Fruit fly (Drosophila melanogaster) whole organism, prepupa: ENCODE data around the gene Vha16-2.
A peak's percentile ranks its signal among the peaks of the same experiment; 100 is the strongest.

ENCODE experiments used
- Blimp-1 ChIP-seq: fragments of 200-800 bp; sonication (Bioruptor generic); optimal IDR thresholded peaks from 3 replicates; lab custom pipeline; 2017; ENCODE audit warnings: missing biosample characterization, missing genetic modification characterization, mild to moderate bottlenecking, moderate library complexity, missing genetic modification reagents
- CG10631 ChIP-seq: fragments of 200-800 bp; sonication (Bioruptor generic); optimal IDR thresholded peaks from 2 replicates; lab custom pipeline; 2016; ENCODE audit warnings: missing biosample characterization, missing genetic modification characterization
- CG11294 ChIP-seq: fragments of 200-800 bp; sonication (Bioruptor generic); IDR thresholded peaks from 2 replicates; pipeline ENCODE4 v1.3.6; 2022; ENCODE audit warnings: missing biosample characterization, missing genetic modification characterization
- CG11762 ChIP-seq: fragments of 200-800 bp; sonication (Bioruptor generic); optimal IDR thresholded peaks from 3 replicates; lab custom pipeline; 2016; ENCODE audit warnings: missing biosample characterization, missing genetic modification characterization; ENCODE audit not compliant: insufficient read depth
- CG15336 ChIP-seq: fragments of 200-800 bp; sonication (Bioruptor generic); IDR thresholded peaks from 2 replicates; pipeline ENCODE4 v1.3.6; 2022; ENCODE audit warnings: missing biosample characterization, missing genetic modification characterization
- CG3032 ChIP-seq: fragments of 200-800 bp; optimal IDR thresholded peaks from 2 replicates; lab custom pipeline; 2019; ENCODE audit warnings: missing biosample characterization, mild to moderate bottlenecking, missing genetic modification characterization, moderate library complexity
- CG31627 ChIP-seq: fragments of 200-800 bp; sonication (Bioruptor generic); optimal IDR thresholded peaks from 3 replicates; lab custom pipeline; 2016; ENCODE audit warnings: missing biosample characterization, missing genetic modification characterization
- CG34406 ChIP-seq: fragments of 200-800 bp; sonication (Bioruptor generic); optimal IDR thresholded peaks from 3 replicates; lab custom pipeline; 2016; ENCODE audit warnings: missing biosample characterization, missing genetic modification characterization
- CG6163 ChIP-seq: fragments of 200-800 bp; sonication (Bioruptor generic); IDR thresholded peaks from 3 replicates; pipeline ENCODE4 v1.3.6; 2022; ENCODE audit warnings: missing biosample characterization, missing genetic modification characterization
- CG6276 ChIP-seq: fragments of 200-800 bp; sonication (Bioruptor generic); optimal IDR thresholded peaks from 2 replicates; lab custom pipeline; 2017; ENCODE audit warnings: missing biosample characterization, mild to moderate bottlenecking, missing genetic modification characterization
- CG6792 ChIP-seq: fragments of 200-800 bp; sonication (Bioruptor generic); optimal IDR thresholded peaks from 3 replicates; lab custom pipeline; 2016; ENCODE audit warnings: missing biosample characterization, missing genetic modification characterization
- CG6808 ChIP-seq: fragments of 200-800 bp; sonication (Bioruptor generic); optimal IDR thresholded peaks from 3 replicates; lab custom pipeline; 2017; ENCODE audit warnings: missing biosample characterization, missing genetic modification characterization, mild to moderate bottlenecking, moderate library complexity, missing genetic modification reagents
- CG6854 ChIP-seq: fragments of 200-800 bp; sonication (Bioruptor generic); optimal IDR thresholded peaks from 2 replicates; lab custom pipeline; 2017; ENCODE audit warnings: missing biosample characterization, mild to moderate bottlenecking, missing genetic modification characterization
- CG7368 ChIP-seq: fragments of 200-800 bp; sonication (Bioruptor generic); optimal IDR thresholded peaks from 3 replicates; lab custom pipeline; 2016; ENCODE audit warnings: missing biosample characterization, missing genetic modification characterization
- CG8119 ChIP-seq: fragments of 200-800 bp; sonication (Bioruptor generic); IDR thresholded peaks from 3 replicates; pipeline ENCODE4 v1.3.6; 2022; ENCODE audit warnings: missing biosample characterization, missing genetic modification characterization
- CG8319 ChIP-seq: fragments of 200-800 bp; sonication (Bioruptor generic); optimal IDR thresholded peaks from 3 replicates; lab custom pipeline; 2016; ENCODE audit warnings: missing biosample characterization, missing genetic modification characterization
- CG8632 ChIP-seq: fragments of 200-800 bp; sonication (Bioruptor generic); optimal IDR thresholded peaks from 3 replicates; lab custom pipeline; 2016; ENCODE audit warnings: missing biosample characterization, missing genetic modification characterization
- CG9139 ChIP-seq: fragments of 200-800 bp; sonication (Bioruptor generic); optimal IDR thresholded peaks from 3 replicates; lab custom pipeline; 2017; ENCODE audit warnings: missing biosample characterization, mild to moderate bottlenecking, missing genetic modification characterization
- Eip93F ChIP-seq: fragments of 200-800 bp; sonication (Bioruptor generic); optimal IDR thresholded peaks from 2 replicates; lab custom pipeline; 2016; ENCODE audit warnings: missing biosample characterization, mild to moderate bottlenecking, missing genetic modification characterization
- Ets21C ChIP-seq: fragments of 200-800 bp; sonication (Bioruptor generic); optimal IDR thresholded peaks from 3 replicates; lab custom pipeline; 2016; ENCODE audit warnings: missing biosample characterization, missing genetic modification characterization
- Ets96B ChIP-seq: fragments of 200-800 bp; optimal IDR thresholded peaks from 2 replicates; lab custom pipeline; 2019; ENCODE audit warnings: missing biosample characterization, mild to moderate bottlenecking, missing genetic modification characterization, moderate library complexity
- Hr38 ChIP-seq: sonication (Bioruptor generic); optimal IDR thresholded peaks from 2 replicates; lab custom pipeline; 2016; ENCODE audit warnings: missing biosample characterization, missing genetic modification characterization
- Hr39 ChIP-seq: fragments of 200-800 bp; sonication (Bioruptor generic); optimal IDR thresholded peaks from 2 replicates; lab custom pipeline; 2016; ENCODE audit warnings: missing biosample characterization, missing genetic modification characterization
- Hr4 ChIP-seq: fragments of 200-800 bp; sonication (Bioruptor generic); optimal IDR thresholded peaks from 3 replicates; lab custom pipeline; 2016; ENCODE audit warnings: missing biosample characterization, missing genetic modification characterization
- Lpt ChIP-seq: fragments of 200-800 bp; sonication (Bioruptor generic); optimal IDR thresholded peaks from 3 replicates; lab custom pipeline; 2016; ENCODE audit warnings: missing biosample characterization, missing genetic modification characterization
- OdsH ChIP-seq: fragments of 200-800 bp; sonication (Bioruptor generic); optimal IDR thresholded peaks from 3 replicates; lab custom pipeline; 2016; ENCODE audit warnings: missing biosample characterization, missing genetic modification characterization
- Sox14 ChIP-seq: fragments of 200-800 bp; sonication (Bioruptor generic); optimal IDR thresholded peaks from 3 replicates; lab custom pipeline; 2016; ENCODE audit warnings: missing biosample characterization, missing genetic modification characterization
- Sox15 ChIP-seq: fragments of 200-800 bp; sonication (Bioruptor generic); optimal IDR thresholded peaks from 3 replicates; lab custom pipeline; 2016; ENCODE audit warnings: missing biosample characterization, missing genetic modification characterization
- achi ChIP-seq: fragments of 200-800 bp; sonication (Bioruptor generic); optimal IDR thresholded peaks from 3 replicates; lab custom pipeline; 2016; ENCODE audit warnings: missing biosample characterization, missing genetic modification characterization
- acj6 ChIP-seq: fragments of 200-800 bp; sonication (Bioruptor generic); optimal IDR thresholded peaks from 3 replicates; lab custom pipeline; 2016; ENCODE audit warnings: missing biosample characterization, missing genetic modification characterization
- cyc ChIP-seq: fragments of 200-800 bp; sonication (Bioruptor generic); optimal IDR thresholded peaks from 3 replicates; lab custom pipeline; 2016; ENCODE audit warnings: missing biosample characterization, missing genetic modification characterization
- eg ChIP-seq: fragments of 200-800 bp; sonication (Bioruptor generic); IDR thresholded peaks from 3 replicates; pipeline ENCODE4 v1.3.6; 2022; ENCODE audit warnings: missing biosample characterization, missing genetic modification characterization
- fd85E ChIP-seq: fragments of 200-800 bp; sonication (Bioruptor generic); optimal IDR thresholded peaks from 3 replicates; lab custom pipeline; 2016; ENCODE audit warnings: missing biosample characterization, missing genetic modification characterization
- fkh ChIP-seq: fragments of 200-800 bp; sonication (Bioruptor generic); optimal IDR thresholded peaks from 3 replicates; lab custom pipeline; 2017; ENCODE audit warnings: missing biosample characterization, mild to moderate bottlenecking, missing genetic modification characterization, moderate library complexity
- lz ChIP-seq: fragments of 200-800 bp; sonication (Bioruptor generic); optimal IDR thresholded peaks from 3 replicates; lab custom pipeline; 2016; ENCODE audit warnings: missing biosample characterization, missing genetic modification characterization
- net ChIP-seq: fragments of 200-800 bp; sonication (Bioruptor generic); optimal IDR thresholded peaks from 3 replicates; lab custom pipeline; 2016; ENCODE audit warnings: missing biosample characterization, missing genetic modification characterization
- salr ChIP-seq, 2 experiments: fragments of 200-800 bp; sonication (Bioruptor generic); optimal IDR thresholded peaks; 3 replicates each; lab custom pipeline; 2016 to 2018; ENCODE audit warnings: missing biosample characterization in 2 of 2, missing genetic modification characterization in 2 of 2, mild to moderate bottlenecking in 1 of 2
- spab ChIP-seq: fragments of 200-800 bp; sonication (Bioruptor generic); optimal IDR thresholded peaks from 2 replicates; lab custom pipeline; 2017; ENCODE audit warnings: missing biosample characterization, mild to moderate bottlenecking, missing genetic modification characterization, missing genetic modification reagents
- ss ChIP-seq, 2 experiments: fragments of 200-800 bp; sonication (Bioruptor generic); optimal IDR thresholded peaks; 2 replicates in 1 of 2; 3 replicates in 1 of 2; lab custom pipeline; 2017 to 2018; ENCODE audit warnings: mild to moderate bottlenecking in 2 of 2, missing biosample characterization in 2 of 2, missing genetic modification characterization in 2 of 2, moderate library complexity in 1 of 2
- svp ChIP-seq: fragments of 200-800 bp; sonication (Bioruptor generic); peaks from one replicate; lab custom pipeline; 2016; ENCODE audit warnings: missing biosample characterization, missing genetic modification characterization
- topi ChIP-seq: fragments of 200-800 bp; sonication (Bioruptor generic); optimal IDR thresholded peaks from 3 replicates; lab custom pipeline; 2016; ENCODE audit warnings: missing biosample characterization, missing genetic modification characterization

Vha16-2 gene

dm6 chr3L:11431251-11431925 is 43.4 kb upstream of the Vha16-2 start (continued):
- peak; percentile 91 for TF ChIP-seq Ets21C (GFP tag; lab: Kevin White, UChicago)
- peak; percentile 98 for TF ChIP-seq CG6163
- TF ChIP-seq CG31627 (GFP tag; lab: Kevin White, UChicago), result peak; percentile 96
- peak; percentile 99 for TF ChIP-seq OdsH (GFP tag; lab: Kevin White, UChicago)
- TF ChIP-seq Eip93F (GFP tag; lab: Kevin White, UChicago), result peak; percentile 62
- peak; percentile 76 for TF ChIP-seq CG6808
- TF ChIP-seq topi (GFP tag; lab: Kevin White, UChicago), result peak; percentile 84
- TF ChIP-seq CG8632 (GFP tag; lab: Kevin White, UChicago), result peak; percentile 97
- peak; percentile 92 for TF ChIP-seq CG7368 (GFP tag; lab: Kevin White, UChicago)
- TF ChIP-seq Ets96B, result peak; percentile 92
- TF ChIP-seq CG10631 (GFP tag; lab: Kevin White, UChicago), result peak; percentile 97
- peak; percentile 96 for TF ChIP-seq CG11294 (GFP tag; lab: Robert Waterston, UW)
- peak; percentile 97 for TF ChIP-seq CG6792 (GFP tag; lab: Kevin White, UChicago)
- peak; percentile 95 for TF ChIP-seq Sox14 (GFP tag; lab: Kevin White, UChicago)
- peak; percentile 98 for TF ChIP-seq Sox15 (GFP tag; lab: Kevin White, UChicago)
- peak; percentile 84 for TF ChIP-seq CG6276 (GFP tag; lab: Kevin White, UChicago)
- TF ChIP-seq salr (GFP tag; optimal IDR thresholded peaks at IDR 0.05; lab: Kevin White, UChicago), result peak; percentile 91 to 95
- peak; percentile 72 for TF ChIP-seq fd85E (GFP tag; lab: Kevin White, UChicago)
- peak; percentile 92 for TF ChIP-seq lz (GFP tag; lab: Kevin White, UChicago)
- TF ChIP-seq acj6 (GFP tag; lab: Kevin White, UChicago), result peak; percentile 98

- peak; percentile 43; the same call in 1 of the 3 replicates for TF ChIP-seq CG6163
- no peak for TF ChIP-seq salr (GFP tag; optimal IDR thresholded peaks at IDR 0.05; lab: Kevin White, UChicago)
- no peak for TF ChIP-seq eg (GFP tag; lab: Robert Waterston, UW)
- no peak for TF ChIP-seq OdsH (GFP tag; lab: Kevin White, UChicago)
- peak in 1 of 2 experiments; percentile 49 for TF ChIP-seq ss (GFP tag; optimal IDR thresholded peaks at IDR 0.05; lab: Kevin White, UChicago)
- no peak for TF ChIP-seq CG8119 (GFP tag; lab: Robert Waterston, UW)
- TF ChIP-seq, all 60 proteins: peak for 2
Measured at dm6 chr3L:11431926-11432323, 42.8 kb upstream of the Vha16-2 start.

dm6 chr3L:11432472-11432871 is 42.3 kb upstream of the Vha16-2 start:
- no peak for TF ChIP-seq CG8319 (GFP tag; lab: Kevin White, UChicago)
- TF ChIP-seq Hr39 (GFP tag; lab: Kevin White, UChicago), result no peak
- TF ChIP-seq CG11294 (GFP tag; lab: Robert Waterston, UW), result no peak
- no peak for TF ChIP-seq CG34406 (GFP tag; lab: Kevin White, UChicago)
- TF ChIP-seq topi (GFP tag; lab: Kevin White, UChicago), result no peak
- no peak for TF ChIP-seq cyc
- no peak for TF ChIP-seq CG7368 (GFP tag; lab: Kevin White, UChicago)
- TF ChIP-seq CG11762 (GFP tag; lab: Kevin White, UChicago), result no peak
- no peak for TF ChIP-seq Hr4 (GFP tag; lab: Kevin White, UChicago)
- TF ChIP-seq salr (GFP tag; optimal IDR thresholded peaks at IDR 0.05; lab: Kevin White, UChicago), result no peak
- TF ChIP-seq CG10631 (GFP tag; lab: Kevin White, UChicago), result no peak
- no peak for TF ChIP-seq Hr38
- no peak for TF ChIP-seq Lpt (GFP tag; lab: Kevin White, UChicago)
- TF ChIP-seq CG31627 (GFP tag; lab: Kevin White, UChicago), result no peak
- no peak for TF ChIP-seq CG6276 (GFP tag; lab: Kevin White, UChicago)

dm6 chr3L:11433151-11433550 is 41.6 kb upstream of the Vha16-2 start:
- TF ChIP-seq CG6854 (GFP tag; lab: Kevin White, UChicago) (no peak), ss (GFP tag; optimal IDR thresholded peaks at IDR 0.05; lab: Kevin White, UChicago) (peak; percentile 12 to 48), CG11294 (GFP tag; lab: Robert Waterston, UW) (no peak; the same call in 1 of the 2 replicates), topi (GFP tag; lab: Kevin White, UChicago) (peak; percentile 45), net (GFP tag; lab: Kevin White, UChicago) (no peak), fkh (GFP tag; lab: Kevin White, UChicago) (no peak), CG31627 (GFP tag; lab: Kevin White, UChicago) (no peak), achi (GFP tag; lab: Kevin White, UChicago) (no peak), CG7368 (GFP tag; lab: Kevin White, UChicago) (peak; percentile 19), CG3032 (tag; lab: Kevin White, UChicago) (peak; percentile 36), cyc (peak; percentile 42), CG6276 (GFP tag; lab: Kevin White, UChicago) (no peak), CG9139 (GFP tag; lab: Kevin White, UChicago) (no peak), CG15336 (GFP tag; lab: Robert Waterston, UW) (peak; percentile 16; the same call in 1 of the 2 replicates), Blimp-1 (GFP tag; lab: Kevin White, UChicago) (no peak), svp (GFP tag; lab: Kevin White, UChicago) (peak; percentile 75), Hr4 (GFP tag; lab: Kevin White, UChicago) (no peak), acj6 (GFP tag; lab: Kevin White, UChicago) (peak; percentile 1), Eip93F (GFP tag; lab: Kevin White, UChicago) (no peak), CG8319 (GFP tag; lab: Kevin White, UChicago) (peak; percentile 16), Ets96B (peak; percentile 13), Hr38 (no peak), fd85E (GFP tag; lab: Kevin White, UChicago) (no peak), spab (GFP tag; lab: Kevin White, UChicago) (peak; percentile 10)
